Fruit fly (Drosophila melanogaster): ENCODE measurements around the gene Pldn.

DNA sequence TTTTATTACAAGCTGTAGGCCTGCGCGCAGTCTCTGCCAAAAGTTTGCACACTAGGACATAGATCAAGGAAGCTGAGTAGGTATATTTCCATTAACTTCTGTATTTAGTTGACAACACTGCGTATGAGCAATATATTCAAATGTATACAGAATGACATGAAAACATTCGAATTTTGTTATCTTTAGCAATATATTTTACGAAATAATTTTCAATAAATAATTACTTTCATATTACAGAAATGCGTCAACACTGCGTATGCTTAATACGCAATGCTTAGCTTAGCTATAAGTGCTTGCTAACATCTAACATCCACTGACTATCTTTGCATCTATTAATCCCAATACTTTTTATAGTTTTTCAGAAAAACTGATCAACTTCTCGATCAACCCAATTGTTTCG is 25.1 kb upstream of the Pldn start:
- TF ChIP-seq Myc (optimal IDR thresholded peaks at IDR 0.05) (no peak), psq (optimal IDR thresholded peaks at IDR 0.05) (no peak), insv (optimal IDR thresholded peaks at IDR 0.05) (no peak)
